Worm (Caenorhabditis elegans) whole organism, young adult: Measurements from ENCODE around the gene srz-91.

Experiments used
- B0019.2 ChIP-seq: fragments of 200-800 bp; sonication (Bioruptor generic); conservative IDR thresholded peaks from 2 replicates; pipeline ENCODE4 v1.3.6; 2022; ENCODE audit warnings: missing genetic modification reagents, missing genetic modification characterization, missing compliant biosample characterization
- B0336.3 ChIP-seq: fragments of 200-800 bp; sonication (Bioruptor generic); IDR thresholded peaks from 2 replicates; pipeline ENCODE4 v1.3.6; 2022; ENCODE audit warnings: missing genetic modification characterization, missing compliant biosample characterization
- C06A6.2 ChIP-seq: fragments of 200-800 bp; sonication (Bioruptor generic); conservative IDR thresholded peaks from 2 replicates; pipeline ENCODE4 v1.3.6; 2022; ENCODE audit warnings: missing genetic modification characterization, missing compliant biosample characterization
- C17E4.6 ChIP-seq: fragments of 200-800 bp; sonication (Bioruptor generic); IDR thresholded peaks from 2 replicates; pipeline ENCODE4 v1.3.6; 2022; ENCODE audit warnings: missing genetic modification reagents, missing genetic modification characterization, missing compliant biosample characterization
- D2030.7 ChIP-seq: fragments of 200-800 bp; sonication (Bioruptor generic); IDR thresholded peaks from 2 replicates; pipeline ENCODE4 v1.3.6; 2022; ENCODE audit warnings: missing genetic modification reagents, missing genetic modification characterization, missing compliant biosample characterization
- F39B2.1 ChIP-seq: fragments of 200-800 bp; sonication (Bioruptor generic); IDR thresholded peaks from 2 replicates; pipeline ENCODE4 v1.3.6; 2022; ENCODE audit warnings: missing genetic modification reagents, missing genetic modification characterization, missing compliant biosample characterization
- F52B5.7 ChIP-seq: sonication (generic microtip); optimal IDR thresholded peaks from 2 replicates; lab custom pipeline; 2016; ENCODE audit warnings: mild to moderate bottlenecking, missing genetic modification characterization, missing compliant biosample characterization
- K11D2.4 ChIP-seq: fragments of 200-800 bp; sonication (Bioruptor generic); IDR thresholded peaks from 2 replicates; pipeline ENCODE4 v1.3.6; 2022; ENCODE audit warnings: missing genetic modification reagents, missing genetic modification characterization, missing compliant biosample characterization
- T07F8.4 ChIP-seq: sonication (generic microtip); optimal IDR thresholded peaks from 2 replicates; lab custom pipeline; 2016; ENCODE audit warnings: mild to moderate bottlenecking, missing genetic modification characterization, moderate library complexity, missing compliant biosample characterization
- Y53F4B.3 ChIP-seq: fragments of 200-800 bp; sonication (Bioruptor generic); IDR thresholded peaks from 2 replicates; pipeline ENCODE4 v1.3.6; 2022; ENCODE audit warnings: missing genetic modification reagents, missing genetic modification characterization, missing compliant biosample characterization
- Y53G8AR.9 ChIP-seq: fragments of 200-800 bp; sonication (Bioruptor generic); conservative IDR thresholded peaks from 2 replicates; pipeline ENCODE4 v1.3.6; 2022; ENCODE audit warnings: missing genetic modification reagents, missing genetic modification characterization, missing compliant biosample characterization
- aptf-3 ChIP-seq: fragments of 200-800 bp; sonication (Bioruptor generic); IDR thresholded peaks from 2 replicates; pipeline ENCODE4 v1.3.6; 2022; ENCODE audit warnings: missing genetic modification characterization, missing compliant biosample characterization
- athp-1 ChIP-seq: sonication (generic microtip); optimal IDR thresholded peaks from 2 replicates; lab custom pipeline; 2017; ENCODE audit warnings: mild to moderate bottlenecking, missing genetic modification characterization, missing compliant biosample characterization
- bed-1 ChIP-seq: fragments of 200-800 bp; sonication (Bioruptor generic); IDR thresholded peaks from 2 replicates; pipeline ENCODE4 v1.3.6; 2022; ENCODE audit warnings: missing genetic modification reagents, missing genetic modification characterization, missing compliant biosample characterization
- ccch-3 ChIP-seq: fragments of 200-800 bp; sonication (Bioruptor generic); optimal IDR thresholded peaks from 2 replicates; lab custom pipeline; 2018; ENCODE audit warnings: mild to moderate bottlenecking, missing genetic modification characterization, missing compliant biosample characterization
- ceh-91 ChIP-seq: fragments of 200-800 bp; sonication (Bioruptor generic); IDR thresholded peaks from 2 replicates; pipeline ENCODE4 v1.3.6; 2022; ENCODE audit warnings: missing genetic modification reagents, missing genetic modification characterization, missing compliant biosample characterization
- chd-7 ChIP-seq: sonication (generic microtip); optimal IDR thresholded peaks from 2 replicates; lab custom pipeline; 2016; ENCODE audit warnings: mild to moderate bottlenecking, missing genetic modification characterization, moderate library complexity, missing compliant biosample characterization
- die-1 ChIP-seq: sonication (generic microtip); optimal IDR thresholded peaks from 2 replicates; lab custom pipeline; 2016; ENCODE audit warnings: missing genotype, mild to moderate bottlenecking, missing genetic modification characterization, missing compliant biosample characterization
- fkh-3 ChIP-seq: sonication (generic microtip); optimal IDR thresholded peaks from 2 replicates; lab custom pipeline; 2016; ENCODE audit warnings: mild to moderate bottlenecking, missing genetic modification characterization, missing compliant biosample characterization
- him-1 ChIP-seq: sonication (generic microtip); optimal IDR thresholded peaks from 2 replicates; lab custom pipeline; 2016; ENCODE audit warnings: missing genotype, missing genetic modification reagents, missing genetic modification characterization, missing compliant biosample characterization
- hmg-1.2 ChIP-seq: fragments of 200-800 bp; sonication (Bioruptor generic); IDR thresholded peaks from 2 replicates; pipeline ENCODE4 v1.3.6; 2022; ENCODE audit warnings: missing genetic modification reagents, missing genetic modification characterization, missing compliant biosample characterization
- lin-35 ChIP-seq, 3 experiments: fragments of 150-350 bp in 2 of 3; sonication (generic microtip) in 1 of 3; optimal IDR thresholded peaks; 2 replicates each; lab custom pipeline; 2014 to 2018; ENCODE audit warnings: missing biosample characterization in 3 of 3, missing genetic modification characterization in 3 of 3, missing genetic modification reagents in 3 of 3
- lin-40 ChIP-seq: sonication (generic microtip); optimal IDR thresholded peaks from 2 replicates; lab custom pipeline; 2016; ENCODE audit warnings: missing genetic modification characterization, mild to moderate bottlenecking, missing compliant biosample characterization, missing genotype, missing genetic modification reagents
- lir-1 ChIP-seq: fragments of 200-800 bp; sonication (Bioruptor generic); conservative IDR thresholded peaks from 2 replicates; pipeline ENCODE4 v1.3.6; 2022; ENCODE audit warnings: missing genetic modification reagents, missing genetic modification characterization, missing compliant biosample characterization
- lsy-27 ChIP-seq: sonication (generic microtip); optimal IDR thresholded peaks from 2 replicates; lab custom pipeline; 2017; ENCODE audit warnings: missing genetic modification characterization, mild to moderate bottlenecking, missing compliant biosample characterization, antibody characterized with exemption, missing genotype, borderline replicate concordance; ENCODE audit not compliant: insufficient read depth
- madf-6 ChIP-seq: fragments of 200-800 bp; sonication (Bioruptor generic); IDR thresholded peaks from 2 replicates; pipeline ENCODE4 v1.3.6; 2022; ENCODE audit warnings: missing genetic modification reagents, missing genetic modification characterization, missing compliant biosample characterization
- mel-28 ChIP-seq: sonication (generic microtip); optimal IDR thresholded peaks from 2 replicates; lab custom pipeline; 2016; ENCODE audit warnings: borderline replicate concordance, mild to moderate bottlenecking, missing genetic modification characterization, missing compliant biosample characterization
- mes-4 ChIP-seq: sonication (generic microtip); optimal IDR thresholded peaks from 2 replicates; lab custom pipeline; 2016; ENCODE audit warnings: missing genotype, missing genetic modification characterization, missing compliant biosample characterization
- nfya-2 ChIP-seq: fragments of 200-800 bp; sonication (Bioruptor generic); IDR thresholded peaks from 2 replicates; pipeline ENCODE4 v1.3.6; 2022; ENCODE audit warnings: missing genetic modification reagents, missing genetic modification characterization, missing compliant biosample characterization
- nhr-120 ChIP-seq: fragments of 200-800 bp; sonication (Bioruptor generic); IDR thresholded peaks from 2 replicates; pipeline ENCODE4 v1.3.6; 2022; ENCODE audit warnings: missing genetic modification characterization, missing compliant biosample characterization
- nhr-27 ChIP-seq: fragments of 200-800 bp; sonication (Bioruptor generic); optimal IDR thresholded peaks from 2 replicates; lab custom pipeline; 2018; ENCODE audit warnings: mild to moderate bottlenecking, missing genetic modification characterization, moderate library complexity, missing compliant biosample characterization
- nhr-90 ChIP-seq: sonication (generic microtip); optimal IDR thresholded peaks from 2 replicates; lab custom pipeline; 2016; ENCODE audit warnings: missing genotype, mild to moderate bottlenecking, missing genetic modification characterization, missing compliant biosample characterization
- repo-1 ChIP-seq: sonication (generic microtip); optimal IDR thresholded peaks from 2 replicates; lab custom pipeline; 2017; ENCODE audit warnings: mild to moderate bottlenecking, missing genetic modification characterization, missing compliant biosample characterization
- snpc-4 ChIP-seq, 5 experiments: fragments of 150-350 bp in 1 of 5; sonication (generic microtip) in 4 of 5; optimal IDR thresholded peaks; 2 replicates each; lab custom pipeline; 2014 to 2018; ENCODE audit warnings: missing genetic modification characterization in 5 of 5, missing biosample characterization in 3 of 5, antibody characterized with exemption in 2 of 5, mild to moderate bottlenecking in 2 of 5, missing compliant biosample characterization in 2 of 5, missing genotype in 2 of 5, moderate library complexity in 2 of 5, missing genetic modification reagents in 1 of 5
- tbp1 ChIP-seq: fragments of 200-800 bp; sonication (Bioruptor generic); optimal IDR thresholded peaks from 2 replicates; lab custom pipeline; 2018; ENCODE audit warnings: mild to moderate bottlenecking, missing genetic modification characterization, missing compliant biosample characterization
- tbx-9 ChIP-seq: sonication (generic microtip); optimal IDR thresholded peaks from 2 replicates; lab custom pipeline; 2016; ENCODE audit warnings: borderline replicate concordance, missing genetic modification characterization, inconsistent platforms, missing compliant biosample characterization
- zfh-2 ChIP-seq: fragments of 200-800 bp; sonication (Bioruptor generic); conservative IDR thresholded peaks from 2 replicates; pipeline ENCODE4 v1.3.6; 2022; ENCODE audit warnings: missing genetic modification reagents, missing genetic modification characterization, missing compliant biosample characterization
- ztf-26 ChIP-seq: sonication (generic microtip); optimal IDR thresholded peaks from 2 replicates; lab custom pipeline; 2017; ENCODE audit warnings: missing genetic modification characterization, missing compliant biosample characterization

Gene srz-91

ce11 chrV:17607797-17608196, at the start of gene srz-91:
TSS of gene srz-91 (plus strand) at chrV:17608097.
- TF ChIP-seq madf-6 (no peak), Y53G8AR.9 (GFP tag; lab: Robert Waterston, UW) (no peak), C17E4.6 (GFP tag; lab: Robert Waterston, UW) (no peak), mes-4 (no peak), tbp1 (GFP tag; lab: Kevin White, UChicago) (no peak), B0336.3 (no peak)

ce11 chrV:17558377-17558776, 49.5 kb upstream of the srz-91 start, which contains the start of gene fbxa-174:
TSS of gene fbxa-174 (minus strand) at chrV:17558477.
- TF ChIP-seq chd-7 (tag; lab: Kevin White, UChicago) (no peak), snpc-4 (GFP tag; optimal IDR thresholded peaks at IDR 0.05; lab: Kevin White, UChicago) (no peak), snpc-4 (tag; optimal IDR thresholded peaks at IDR 0.05; lab: Kevin White, UChicago) (no peak)

ce11 chrV:17558946-17559345, 49.0 kb upstream of the srz-91 start, which contains the start of gene fbxa-172:
TSS of gene fbxa-172 (plus strand) at chrV:17559246.
- TF ChIP-seq nhr-27 (tag; lab: Kevin White, UChicago), result no peak
- no peak for TF ChIP-seq die-1 (tag; lab: Kevin White, UChicago)
- no peak for TF ChIP-seq fkh-3 (tag; lab: Kevin White, UChicago)
- no peak for TF ChIP-seq ceh-91 (GFP tag; lab: Robert Waterston, UW)
- no peak for TF ChIP-seq repo-1 (tag; lab: Kevin White, UChicago)
- TF ChIP-seq nhr-120 (GFP tag; lab: Robert Waterston, UW), result no peak
- TF ChIP-seq nhr-90 (tag; lab: Kevin White, UChicago), result no peak
- no peak for TF ChIP-seq T07F8.4 (tag; lab: Kevin White, UChicago)
- TF ChIP-seq bed-1, result no peak
- no peak for TF ChIP-seq F52B5.7 (tag; lab: Kevin White, UChicago)
- no peak for TF ChIP-seq aptf-3 (GFP tag; lab: Robert Waterston, UW)
- TF ChIP-seq, all 124 proteins: peak for 0

- TF ChIP-seq zfh-2 (GFP tag; lab: Robert Waterston, UW) (no peak), mel-28 (no peak), C06A6.2 (GFP tag; lab: Robert Waterston, UW) (no peak), lsy-27 (tag; lab: Kevin White, UChicago) (no peak), F39B2.1 (GFP tag; lab: Robert Waterston, UW) (no peak), nfya-2 (no peak), athp-1 (tag; lab: Kevin White, UChicago) (no peak), ceh-91 (GFP tag; lab: Robert Waterston, UW) (no peak), ztf-26 (tag; lab: Kevin White, UChicago) (no peak), him-1 (tag; lab: Kevin White, UChicago) (no peak), lin-40 (tag; lab: Kevin White, UChicago) (no peak)
- TF ChIP-seq, all 124 proteins: peak for 0
Observed at ce11 chrV:17565903-17566302, 42.0 kb upstream of the srz-91 start, which contains the start of gene fbxa-171. TSS of gene fbxa-171 (minus strand) at chrV:17566003.

- TF ChIP-seq lsy-27 (tag; lab: Kevin White, UChicago) (no peak), tbx-9 (tag; lab: Kevin White, UChicago) (no peak), hmg-1.2 (GFP tag; lab: Robert Waterston, UW) (no peak), lin-35 (GFP tag; optimal IDR thresholded peaks at IDR 0.05; lab: Kevin White, UChicago) (no peak), ccch-3 (GFP tag; lab: Kevin White, UChicago) (no peak), nhr-90 (tag; lab: Kevin White, UChicago) (no peak), lir-1 (no peak), bed-1 (no peak), Y53F4B.3 (GFP tag; lab: Robert Waterston, UW) (no peak), tbp1 (GFP tag; lab: Kevin White, UChicago) (no peak), B0019.2 (GFP tag; lab: Robert Waterston, UW) (no peak), K11D2.4 (GFP tag; lab: Robert Waterston, UW) (no peak), D2030.7 (GFP tag; lab: Robert Waterston, UW) (no peak)
Observed at ce11 chrV:17566850-17567249, 41.0 kb upstream of the srz-91 start, which contains the start of gene C38D9.2. TSS of gene C38D9.2 (plus strand) at chrV:17567150.
